Fruit fly (Drosophila melanogaster) whole organism, embryonic: ENCODE data around the gene CG1999.
A peak's percentile ranks its signal among the peaks of the same experiment; 100 is the strongest.

Experiments used
- ATbp ChIP-seq: fragments of 200-800 bp; sonication (Bioruptor generic); optimal IDR thresholded peaks from 2 replicates; lab custom pipeline; 2017; ENCODE audit warnings: missing biosample characterization, mild to moderate bottlenecking, missing genetic modification characterization, missing genetic modification reagents
- Adf1 ChIP-seq: fragments of 200-800 bp; sonication (Bioruptor generic); IDR thresholded peaks from 2 replicates; pipeline ENCODE4 v1.3.6; 2022; ENCODE audit warnings: missing biosample characterization, missing genetic modification characterization
- Atf3 ChIP-seq: fragments of 200-800 bp; sonication (Bioruptor generic); optimal IDR thresholded peaks from 3 replicates; lab custom pipeline; 2016; ENCODE audit warnings: missing biosample characterization, missing genetic modification characterization
- B-H2 ChIP-seq: fragments of 200-800 bp; sonication (Bioruptor generic); optimal IDR thresholded peaks from 2 replicates; lab custom pipeline; 2018; ENCODE audit warnings: missing biosample characterization, mild to moderate bottlenecking, missing genetic modification characterization
- CG10147 ChIP-seq: fragments of 200-800 bp; sonication (Bioruptor generic); optimal IDR thresholded peaks from 2 replicates; lab custom pipeline; 2019; ENCODE audit warnings: missing biosample characterization, mild to moderate bottlenecking, missing genetic modification characterization, moderate library complexity
- CG10565 ChIP-seq: fragments of 200-800 bp; sonication (Bioruptor generic); optimal IDR thresholded peaks from 3 replicates; lab custom pipeline; 2016; ENCODE audit warnings: missing biosample characterization, mild to moderate bottlenecking, missing genetic modification characterization
- CG10959 ChIP-seq: fragments of 200-800 bp; sonication (Bioruptor generic); IDR thresholded peaks from 2 replicates; pipeline ENCODE4 v1.3.6; 2022; ENCODE audit warnings: missing biosample characterization, missing genetic modification characterization
- CG11560 ChIP-seq: fragments of 200-800 bp; sonication (Bioruptor generic); IDR thresholded peaks from 3 replicates; pipeline ENCODE4 v1.3.6; 2022; ENCODE audit warnings: missing biosample characterization, missing genetic modification characterization
- CG12769 ChIP-seq: fragments of 200-800 bp; sonication (Bioruptor generic); optimal IDR thresholded peaks from 2 replicates; lab custom pipeline; 2019; ENCODE audit warnings: missing biosample characterization, mild to moderate bottlenecking, missing genetic modification characterization, moderate library complexity
- CG1529 ChIP-seq: fragments of 200-800 bp; sonication (Bioruptor generic); optimal IDR thresholded peaks from 3 replicates; lab custom pipeline; 2018; ENCODE audit warnings: missing biosample characterization, missing genetic modification characterization
- CG1603 ChIP-seq: fragments of 200-800 bp; sonication (Bioruptor generic); optimal IDR thresholded peaks from 2 replicates; lab custom pipeline; 2019; ENCODE audit warnings: missing biosample characterization, mild to moderate bottlenecking, missing genetic modification characterization, moderate library complexity
- CG17361 ChIP-seq: fragments of 200-800 bp; sonication (Bioruptor generic); IDR thresholded peaks from 3 replicates; pipeline ENCODE4 v1.3.6; 2022; ENCODE audit warnings: missing biosample characterization, missing genetic modification characterization
- CG2116 ChIP-seq: fragments of 200-800 bp; sonication (Bioruptor generic); optimal IDR thresholded peaks from 3 replicates; lab custom pipeline; 2018; ENCODE audit warnings: missing biosample characterization, mild to moderate bottlenecking, missing genetic modification characterization
- CG2202 ChIP-seq: fragments of 200-800 bp; sonication (Bioruptor generic); optimal IDR thresholded peaks from 2 replicates; lab custom pipeline; 2018; ENCODE audit warnings: missing biosample characterization, mild to moderate bottlenecking, missing genetic modification characterization
- CG3163 ChIP-seq: fragments of 200-800 bp; sonication (Bioruptor generic); optimal IDR thresholded peaks from 3 replicates; lab custom pipeline; 2016; ENCODE audit warnings: missing biosample characterization, missing genetic modification characterization
- CG32767 ChIP-seq: fragments of 200-800 bp; sonication (Bioruptor generic); IDR thresholded peaks from 2 replicates; pipeline ENCODE4 v1.3.6; 2022; ENCODE audit warnings: missing biosample characterization, missing genetic modification characterization
- CG4854 ChIP-seq: fragments of 200-800 bp; sonication (Bioruptor generic); optimal IDR thresholded peaks from 2 replicates; lab custom pipeline; 2016; ENCODE audit warnings: missing biosample characterization, missing genetic modification characterization, inconsistent platforms
- CG7556 ChIP-seq: fragments of 200-800 bp; sonication (Bioruptor generic); optimal IDR thresholded peaks from 2 replicates; lab custom pipeline; 2017; ENCODE audit warnings: missing biosample characterization, mild to moderate bottlenecking, missing genetic modification characterization
- CG7963 ChIP-seq: fragments of 200-800 bp; sonication (Bioruptor generic); IDR thresholded peaks from 3 replicates; pipeline ENCODE4 v1.3.6; 2022; ENCODE audit warnings: missing biosample characterization, missing genetic modification characterization; ENCODE audit not compliant: partially characterized antibody
- CG9215 ChIP-seq: fragments of 200-800 bp; sonication (Bioruptor generic); IDR thresholded peaks from 2 replicates; pipeline ENCODE4 v1.3.6; 2022; ENCODE audit warnings: missing biosample characterization, missing genetic modification characterization
- D ChIP-seq, 2 experiments: fragments of 200-800 bp in 1 of 2; fragments of >200 bp in 1 of 2; sonication (Bioruptor generic) in 1 of 2; optimal IDR thresholded peaks; 2 replicates in 1 of 2; 3 replicates in 1 of 2; lab custom pipeline; 2017; ENCODE audit warnings: mild to moderate bottlenecking in 1 of 2, missing biosample characterization in 1 of 2, missing genetic modification characterization in 1 of 2, missing genetic modification reagents in 1 of 2
- Dip2 ChIP-seq: fragments of 200-800 bp; sonication (Bioruptor generic); IDR thresholded peaks from 2 replicates; pipeline ENCODE4 v1.3.6; 2022; ENCODE audit warnings: missing biosample characterization, missing genetic modification characterization
- Dll ChIP-seq: fragments of 200-800 bp; sonication (Bioruptor generic); IDR thresholded peaks from 4 replicates; pipeline ENCODE4 v1.3.6; 2022; ENCODE audit warnings: missing biosample characterization, missing genetic modification characterization; ENCODE audit not compliant: partially characterized antibody
- GATAe ChIP-seq: fragments of 200-800 bp; sonication (Bioruptor generic); conservative IDR thresholded peaks from 2 replicates; pipeline ENCODE4 v1.3.6; 2022; ENCODE audit warnings: missing biosample characterization, missing genetic modification characterization
- Hr3 ChIP-seq: fragments of 200-800 bp; sonication (Bioruptor generic); optimal IDR thresholded peaks from 3 replicates; lab custom pipeline; 2016; ENCODE audit warnings: missing biosample characterization, missing genetic modification characterization
- Hsf ChIP-seq: fragments of 200-800 bp; sonication (Bioruptor generic); optimal IDR thresholded peaks from 3 replicates; lab custom pipeline; 2016; ENCODE audit warnings: missing biosample characterization, missing genetic modification characterization
- NC2β ChIP-seq: fragments of 200-800 bp; sonication (Bioruptor generic); optimal IDR thresholded peaks from 2 replicates; lab custom pipeline; 2016; ENCODE audit warnings: missing biosample characterization, missing genetic modification characterization
- NK7.1 ChIP-seq: fragments of 200-800 bp; sonication (Bioruptor generic); optimal IDR thresholded peaks from 3 replicates; lab custom pipeline; 2016; ENCODE audit warnings: missing biosample characterization, missing genetic modification characterization
- Sry-δ ChIP-seq: fragments of 200-800 bp; sonication (Bioruptor generic); optimal IDR thresholded peaks from 2 replicates; lab custom pipeline; 2016; ENCODE audit warnings: missing biosample characterization, missing genetic modification characterization
- bab2 ChIP-seq: fragments of 200-800 bp; sonication (Bioruptor generic); optimal IDR thresholded peaks from 2 replicates; lab custom pipeline; 2016; ENCODE audit warnings: missing biosample characterization, missing genetic modification characterization
- bcd ChIP-seq: fragments of 200-800 bp; sonication (Bioruptor generic); optimal IDR thresholded peaks from 2 replicates; lab custom pipeline; 2017; ENCODE audit warnings: missing biosample characterization, mild to moderate bottlenecking, missing genetic modification characterization
- br ChIP-seq: fragments of >200 bp; optimal IDR thresholded peaks from 2 replicates; lab custom pipeline; 2017
- cas ChIP-seq: fragments of 200-800 bp; sonication (Bioruptor generic); IDR thresholded peaks from 2 replicates; pipeline ENCODE4 v1.3.6; 2022; ENCODE audit warnings: missing biosample characterization, missing genetic modification characterization
- cato ChIP-seq: fragments of 200-800 bp; sonication (Bioruptor generic); optimal IDR thresholded peaks from 2 replicates; lab custom pipeline; 2016; ENCODE audit warnings: missing biosample characterization, missing genetic modification characterization, borderline replicate concordance
- cg ChIP-seq: fragments of 200-800 bp; sonication (Bioruptor generic); optimal IDR thresholded peaks from 3 replicates; lab custom pipeline; 2019; ENCODE audit warnings: missing biosample characterization, mild to moderate bottlenecking, missing genetic modification characterization, moderate library complexity
- corto ChIP-seq: fragments of 200-800 bp; sonication (Bioruptor generic); optimal IDR thresholded peaks from 2 replicates; lab custom pipeline; 2016; ENCODE audit warnings: missing biosample characterization, mild to moderate bottlenecking, missing genetic modification characterization, moderate library complexity
- dati ChIP-seq: fragments of 200-800 bp; sonication (Bioruptor generic); IDR thresholded peaks from 2 replicates; pipeline ENCODE4 v1.3.6; 2022; ENCODE audit warnings: missing biosample characterization, missing genetic modification characterization
- dmrt11E ChIP-seq: fragments of 200-800 bp; sonication (Bioruptor generic); optimal IDR thresholded peaks from 3 replicates; lab custom pipeline; 2018; ENCODE audit warnings: missing biosample characterization, mild to moderate bottlenecking, missing genetic modification characterization, moderate library complexity
- gcm2 ChIP-seq: fragments of 200-800 bp; sonication (Bioruptor generic); optimal IDR thresholded peaks from 2 replicates; lab custom pipeline; 2016; ENCODE audit warnings: missing biosample characterization, missing genetic modification characterization
- ken ChIP-seq: fragments of 200-800 bp; sonication (Bioruptor generic); IDR thresholded peaks from 3 replicates; pipeline ENCODE4 v1.3.6; 2022; ENCODE audit warnings: missing biosample characterization, missing genetic modification characterization
- phol ChIP-seq: fragments of 200-800 bp; sonication (Bioruptor generic); optimal IDR thresholded peaks from 3 replicates; lab custom pipeline; 2018; ENCODE audit warnings: missing biosample characterization, mild to moderate bottlenecking, missing genetic modification characterization, moderate library complexity
- rib ChIP-seq: fragments of 200-800 bp; sonication (Bioruptor generic); IDR thresholded peaks from 2 replicates; pipeline ENCODE4 v1.3.6; 2022; ENCODE audit warnings: missing biosample characterization, missing genetic modification characterization
- sc ChIP-seq, 3 experiments: fragments of >200 bp in 2 of 3; fragments of 200-800 bp in 1 of 3; sonication (Bioruptor generic) in 1 of 3; optimal IDR thresholded peaks; 2 replicates in 2 of 3; 3 replicates in 1 of 3; lab custom pipeline; 2017; ENCODE audit warnings: mild to moderate bottlenecking in 1 of 3, missing biosample characterization in 1 of 3, missing genetic modification characterization in 1 of 3, missing genetic modification reagents in 1 of 3
- scrt ChIP-seq: fragments of 200-800 bp; sonication (Bioruptor generic); optimal IDR thresholded peaks from 2 replicates; lab custom pipeline; 2018; ENCODE audit warnings: missing biosample characterization, mild to moderate bottlenecking, missing genetic modification characterization, moderate library complexity
- seq ChIP-seq: fragments of 200-800 bp; sonication (Bioruptor generic); IDR thresholded peaks from 2 replicates; pipeline ENCODE4 v1.3.6; 2022; ENCODE audit warnings: missing biosample characterization, missing genetic modification characterization
- sima ChIP-seq: fragments of 200-800 bp; sonication (Bioruptor generic); optimal IDR thresholded peaks from 2 replicates; lab custom pipeline; 2016; ENCODE audit warnings: missing biosample characterization, missing genetic modification characterization
- slp2 ChIP-seq: fragments of 200-800 bp; sonication (Bioruptor generic); optimal IDR thresholded peaks from 2 replicates; lab custom pipeline; 2016; ENCODE audit warnings: missing biosample characterization, missing genetic modification characterization
- ssp ChIP-seq: fragments of 200-800 bp; sonication (Bioruptor generic); IDR thresholded peaks from 2 replicates; pipeline ENCODE4 v1.3.6; 2022; ENCODE audit warnings: missing biosample characterization, missing genetic modification characterization

The CG1999 gene

DNA sequence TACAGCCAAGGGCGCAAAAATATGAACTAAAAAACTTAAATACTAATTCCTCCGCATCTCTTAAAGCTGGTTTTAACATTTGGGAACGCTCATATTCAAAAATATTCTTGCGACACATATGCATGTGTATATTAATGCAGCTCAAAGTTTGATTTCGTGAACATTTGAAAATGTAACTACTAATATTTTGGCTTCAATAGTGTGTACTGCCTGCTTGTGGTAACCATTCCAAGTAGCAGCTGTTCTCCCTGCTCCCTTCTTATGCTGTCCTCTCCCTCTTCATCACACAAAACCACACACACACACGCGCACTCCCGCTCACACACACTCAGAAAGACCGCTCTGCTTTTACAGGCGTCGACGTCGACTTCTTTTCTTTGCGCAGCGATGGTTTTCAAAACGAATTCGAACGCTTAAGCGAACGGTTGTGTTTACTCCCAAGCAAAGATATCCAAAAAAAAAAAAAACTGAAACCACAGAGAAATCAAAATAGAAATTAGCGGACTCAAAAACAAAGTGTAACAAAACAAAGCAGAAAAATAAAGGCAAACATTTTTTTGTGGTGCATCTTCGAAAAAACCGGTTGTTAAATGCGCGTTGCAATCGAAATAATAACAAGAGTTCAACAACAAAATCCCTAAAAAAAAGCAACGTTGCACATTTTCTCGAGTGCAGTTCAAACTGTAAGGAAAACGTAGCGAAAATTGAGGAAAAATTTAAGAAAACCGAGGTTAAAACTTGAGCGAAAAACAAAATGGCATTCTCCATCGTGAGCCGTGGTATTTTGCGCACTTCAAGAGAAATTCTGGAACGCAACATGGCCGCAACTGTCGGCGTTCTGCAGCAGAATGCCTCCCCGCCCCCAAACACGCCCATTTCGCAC is 21.4 kb upstream of the CG1999 start, which contains the start of gene CBP (continued):
- TF ChIP-seq B-H2 (GFP tag; lab: Kevin White, UChicago) = peak; percentile 85
- peak; percentile 99 for TF ChIP-seq CG2202 (tag; lab: Kevin White, UChicago)
- peak; percentile 93 for TF ChIP-seq gcm2 (GFP tag; lab: Kevin White, UChicago)
- TF ChIP-seq CG9215 (GFP tag; lab: Robert Waterston, UW) = peak; percentile 84
- peak; percentile 95 for TF ChIP-seq CG10147
- peak; percentile 97 for TF ChIP-seq slp2 (GFP tag; lab: Kevin White, UChicago)
- no peak for TF ChIP-seq D (optimal IDR thresholded peaks at IDR 0.05; lab: Kevin White, UChicago)
- TF ChIP-seq D (GFP tag; optimal IDR thresholded peaks at IDR 0.05; lab: Kevin White, UChicago) = peak; percentile 99
- TF ChIP-seq CG10959 (GFP tag; lab: Robert Waterston, UW) = peak; percentile 96
- peak; percentile 92 for TF ChIP-seq CG17361
- TF ChIP-seq NK7.1 (GFP tag; lab: Kevin White, UChicago) = peak; percentile 94
- peak; percentile 97 for TF ChIP-seq CG1529 (GFP tag; lab: Kevin White, UChicago)
- TF ChIP-seq GATAe (GFP tag; lab: Robert Waterston, UW) = peak; percentile 57
- TF ChIP-seq Hsf (GFP tag; lab: Kevin White, UChicago) = peak; percentile 98
- TF ChIP-seq Sry-δ (GFP tag; lab: Kevin White, UChicago) = peak; percentile 67
- peak; percentile 83 for TF ChIP-seq CG2116 (GFP tag; lab: Kevin White, UChicago)
- TF ChIP-seq bcd = peak; percentile 98
- peak; percentile 98 for TF ChIP-seq CG1603 (tag; lab: Kevin White, UChicago)
- peak; percentile 97 for TF ChIP-seq NC2β (GFP tag; lab: Kevin White, UChicago)
- peak; percentile 75 for TF ChIP-seq corto (GFP tag; lab: Kevin White, UChicago)
- TF ChIP-seq ssp = peak; percentile 86
- TF ChIP-seq rib = no peak; the same call in none of the 2 replicates
- peak; percentile 98 for TF ChIP-seq CG12769 (tag; lab: Kevin White, UChicago)
- peak; percentile 88 for TF ChIP-seq dati (GFP tag; lab: Robert Waterston, UW)
- TF ChIP-seq Atf3 (GFP tag; lab: Kevin White, UChicago) = peak; percentile 96
- TF ChIP-seq Dll (GFP tag; lab: Robert Waterston, UW) = no peak
- peak; percentile 97 for TF ChIP-seq seq
- peak; percentile 98 for TF ChIP-seq CG7556
- peak; percentile 99 for TF ChIP-seq dmrt11E (tag; lab: Kevin White, UChicago)
- TF ChIP-seq CG10565 = peak; percentile 93
- TF ChIP-seq br (lab: Kevin White, UChicago) = no peak
- no peak for TF ChIP-seq CG7963
- peak; percentile 96 for TF ChIP-seq bab2 (GFP tag; lab: Kevin White, UChicago)
- TF ChIP-seq cg (GFP tag; lab: Kevin White, UChicago) = peak; percentile 86
- peak; percentile 98 for TF ChIP-seq phol (tag; lab: Kevin White, UChicago)
- TF ChIP-seq sc (optimal IDR thresholded peaks at IDR 0.05; lab: Kevin White, UChicago) = no peak
- TF ChIP-seq sc (GFP tag; optimal IDR thresholded peaks at IDR 0.05; lab: Kevin White, UChicago) = peak; percentile 99
- peak; percentile 99 for TF ChIP-seq ATbp (GFP tag; lab: Kevin White, UChicago)
- peak; percentile 94 for TF ChIP-seq ken
- TF ChIP-seq Hr3 (GFP tag; lab: Kevin White, UChicago) = peak; percentile 96
- TF ChIP-seq cas (GFP tag; lab: Robert Waterston, UW) = peak; percentile 85
- peak; percentile 88 for TF ChIP-seq CG3163 (GFP tag; lab: Kevin White, UChicago)
- peak; percentile 96 for TF ChIP-seq cato (GFP tag; lab: Kevin White, UChicago)
- TF ChIP-seq CG11560 (tag; lab: Robert Waterston, UW) = peak; percentile 78; the same call in 2 of the 3 replicates
- TF ChIP-seq Adf1 (GFP tag; lab: Robert Waterston, UW) = peak; percentile 91
- peak; percentile 35; the same call in 1 of the 2 replicates for TF ChIP-seq Dip2 (GFP tag; lab: Robert Waterston, UW)
- peak; percentile 88 for TF ChIP-seq sima (GFP tag; lab: Kevin White, UChicago)
- peak; percentile 95 for TF ChIP-seq CG4854 (GFP tag; lab: Kevin White, UChicago)
- TF ChIP-seq CG32767 (GFP tag; lab: Robert Waterston, UW) = peak; percentile 95
- TF ChIP-seq scrt (GFP tag; lab: Kevin White, UChicago) = peak; percentile 94
